Fruit fly (Drosophila melanogaster) whole organism, pupa: ENCODE data around the gene CG7326.

Source experiments
- CG10348 ChIP-seq: fragments of 200-800 bp; sonication (Bioruptor generic); IDR thresholded peaks from 2 replicates; pipeline ENCODE4 v1.3.6; 2022; ENCODE audit warnings: missing biosample characterization, missing genetic modification characterization
- CG32121 ChIP-seq: fragments of 200-800 bp; sonication (Bioruptor generic); IDR thresholded peaks from 2 replicates; pipeline ENCODE4 v1.3.6; 2022; ENCODE audit warnings: missing biosample characterization, missing genetic modification characterization
- CG34367 ChIP-seq: fragments of 200-800 bp; sonication (Bioruptor generic); optimal IDR thresholded peaks from 2 replicates; lab custom pipeline; 2018; ENCODE audit warnings: missing biosample characterization, mild to moderate bottlenecking, missing genetic modification characterization
- CG8159 ChIP-seq: fragments of 200-800 bp; sonication (Bioruptor generic); optimal IDR thresholded peaks from 3 replicates; lab custom pipeline; 2018; ENCODE audit warnings: missing biosample characterization, mild to moderate bottlenecking, missing genetic modification characterization, moderate library complexity
- D1 ChIP-seq: fragments of 200-800 bp; sonication (Bioruptor generic); optimal IDR thresholded peaks from 2 replicates; lab custom pipeline; 2018; ENCODE audit warnings: missing biosample characterization, mild to moderate bottlenecking, missing genetic modification characterization, moderate library complexity
- Snoo ChIP-seq: fragments of 200-800 bp; sonication (Bioruptor generic); optimal IDR thresholded peaks from 3 replicates; lab custom pipeline; 2017; ENCODE audit warnings: missing biosample characterization, mild to moderate bottlenecking, missing genetic modification characterization, inconsistent platforms
- gl ChIP-seq: fragments of 200-800 bp; sonication (Bioruptor generic); optimal IDR thresholded peaks from 2 replicates; lab custom pipeline; 2018; ENCODE audit warnings: missing biosample characterization, mild to moderate bottlenecking, missing genetic modification characterization
- rn ChIP-seq: fragments of 200-800 bp; sonication (Bioruptor generic); IDR thresholded peaks from 2 replicates; pipeline ENCODE4 v1.3.6; 2022; ENCODE audit warnings: missing biosample characterization, missing genetic modification characterization

DNA sequence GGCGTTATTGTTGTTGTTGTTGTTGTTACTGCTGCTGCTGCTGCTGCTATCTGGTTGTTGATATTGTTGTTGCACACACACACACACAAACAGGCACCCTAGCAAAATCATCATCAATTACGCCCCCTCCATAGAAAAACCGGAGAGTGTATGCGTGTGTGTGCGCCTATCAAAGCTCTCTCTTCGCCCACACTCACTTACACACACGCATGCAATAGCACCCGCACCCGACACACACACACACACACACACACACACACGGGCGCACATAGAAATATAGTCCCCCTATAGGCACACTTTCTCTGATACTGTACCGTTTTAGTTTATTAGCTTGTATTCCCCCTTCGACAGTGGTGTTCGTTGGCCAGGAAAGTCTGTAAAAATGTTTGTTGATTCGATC, 49.2 kb downstream of the CG7326 start:
- TF ChIP-seq D1 (tag; lab: Kevin White, UChicago) (no peak), gl (no peak), rn (GFP tag; lab: Robert Waterston, UW) (no peak), CG32121 (no peak), CG8159 (tag; lab: Kevin White, UChicago) (no peak), CG34367 (tag; lab: Kevin White, UChicago) (no peak), Snoo (tag; lab: Kevin White, UChicago) (no peak), CG10348 (GFP tag; lab: Robert Waterston, UW) (no peak)
